Worm (Caenorhabditis elegans) whole organism, L4 larva: ENCODE data around the gene ifa-4.

Experiments used
- D1046.2 ChIP-seq: fragments of 200-800 bp; sonication (Bioruptor generic); IDR thresholded peaks from 2 replicates; pipeline ENCODE4 v1.3.6; 2022; ENCODE audit warnings: missing genetic modification characterization, missing compliant biosample characterization
- F10B5.3 ChIP-seq: sonication (generic microtip); optimal IDR thresholded peaks from 2 replicates; lab custom pipeline; 2016; ENCODE audit warnings: mild to moderate bottlenecking, missing genetic modification characterization, missing compliant biosample characterization
- F37D6.2 ChIP-seq: sonication (generic microtip); optimal IDR thresholded peaks from 2 replicates; lab custom pipeline; 2016; ENCODE audit warnings: mild to moderate bottlenecking, missing genetic modification characterization, missing compliant biosample characterization
- T20F7.1 ChIP-seq: fragments of 200-800 bp; sonication (Bioruptor generic); optimal IDR thresholded peaks from 2 replicates; lab custom pipeline; 2018; ENCODE audit warnings: mild to moderate bottlenecking, missing genetic modification characterization, missing compliant biosample characterization
- T26A8.4 ChIP-seq: fragments of 200-800 bp; sonication (Bioruptor generic); IDR thresholded peaks from 2 replicates; pipeline ENCODE4 v1.3.6; 2022; ENCODE audit warnings: missing genetic modification characterization, missing compliant biosample characterization
- Y48G9A.11 ChIP-seq: fragments of 200-800 bp; sonication (Bioruptor generic); IDR thresholded peaks from 2 replicates; pipeline ENCODE4 v1.3.6; 2022; ENCODE audit warnings: missing genetic modification reagents, missing genetic modification characterization, missing compliant biosample characterization
- Y75B8A.6 ChIP-seq: fragments of 200-800 bp; sonication (Bioruptor generic); IDR thresholded peaks from 2 replicates; pipeline ENCODE4 v1.3.6; 2022; ENCODE audit warnings: missing genetic modification reagents, missing genetic modification characterization, missing compliant biosample characterization
- ZK546.5 ChIP-seq, 2 experiments: sonication (generic microtip); optimal IDR thresholded peaks; 2 replicates each; lab custom pipeline; 2017; ENCODE audit warnings: missing biosample characterization in 2 of 2, missing genetic modification characterization in 2 of 2
- aha-1 ChIP-seq: fragments of 150-350 bp; peaks from one replicate; lab custom pipeline; 2014; ENCODE audit warnings: missing biosample characterization, missing genetic modification characterization
- ama-1 ChIP-seq: fragments of 150-350 bp; optimal IDR thresholded peaks from 2 replicates; lab custom pipeline; 2014; ENCODE audit warnings: inconsistent platforms, mixed read lengths
- arid-1 ChIP-seq: fragments of 200-800 bp; sonication (Bioruptor generic); conservative IDR thresholded peaks from 2 replicates; pipeline ENCODE4 v1.3.6; 2022; ENCODE audit warnings: missing genetic modification reagents, missing genetic modification characterization, missing compliant biosample characterization
- ceh-32 ChIP-seq: sonication (generic microtip); optimal IDR thresholded peaks from 2 replicates; lab custom pipeline; 2016; ENCODE audit warnings: mild to moderate bottlenecking, missing genetic modification characterization, missing compliant biosample characterization; ENCODE audit not compliant: poor library complexity
- ceh-44 ChIP-seq: fragments of 200-800 bp; sonication (Bioruptor generic); IDR thresholded peaks from 2 replicates; pipeline ENCODE4 v1.3.6; 2022; ENCODE audit warnings: missing genetic modification reagents, missing genetic modification characterization, missing compliant biosample characterization
- ceh-62 ChIP-seq: sonication (generic microtip); optimal IDR thresholded peaks from 2 replicates; lab custom pipeline; 2017; ENCODE audit warnings: missing biosample characterization, missing genetic modification characterization
- ctbp-1 ChIP-seq: fragments of 200-800 bp; sonication (Bioruptor generic); IDR thresholded peaks from 2 replicates; pipeline ENCODE4 v1.3.6; 2022; ENCODE audit warnings: missing genetic modification reagents, missing genetic modification characterization, missing compliant biosample characterization
- dmd-6 ChIP-seq: fragments of 200-800 bp; sonication (Bioruptor generic); IDR thresholded peaks from 2 replicates; pipeline ENCODE4 v1.3.6; 2022; ENCODE audit warnings: missing genetic modification reagents, missing genetic modification characterization, missing compliant biosample characterization
- dmd-8 ChIP-seq: fragments of 200-800 bp; sonication (Bioruptor generic); IDR thresholded peaks from 2 replicates; pipeline ENCODE4 v1.3.6; 2022; ENCODE audit warnings: missing genetic modification characterization, missing compliant biosample characterization
- egl-27 ChIP-seq: sonication (generic microtip); optimal IDR thresholded peaks from 3 replicates; lab custom pipeline; 2017; ENCODE audit warnings: missing biosample characterization, missing genetic modification reagents, missing genetic modification characterization
- fkh-10 ChIP-seq: fragments of 150-350 bp; optimal IDR thresholded peaks from 2 replicates; lab custom pipeline; 2014; ENCODE audit warnings: missing biosample characterization, missing genetic modification reagents, missing genetic modification characterization
- gei-8 ChIP-seq: fragments of 200-800 bp; sonication (Bioruptor generic); optimal IDR thresholded peaks from 2 replicates; lab custom pipeline; 2018; ENCODE audit warnings: mild to moderate bottlenecking, missing genetic modification characterization, missing compliant biosample characterization
- hmg-1.1 ChIP-seq: fragments of 200-800 bp; sonication (Bioruptor generic); IDR thresholded peaks from 2 replicates; pipeline ENCODE4 v1.3.6; 2022; ENCODE audit warnings: missing genetic modification reagents, missing genetic modification characterization, missing compliant biosample characterization
- lim-7 ChIP-seq: fragments of 200-800 bp; sonication (Bioruptor generic); IDR thresholded peaks from 2 replicates; pipeline ENCODE4 v1.3.6; 2022; ENCODE audit warnings: missing genetic modification characterization, missing compliant biosample characterization
- lin-29 ChIP-seq: fragments of 200-800 bp; sonication (Bioruptor generic); IDR thresholded peaks from 2 replicates; pipeline ENCODE4 v1.3.6; 2022; ENCODE audit warnings: missing genetic modification reagents, missing genetic modification characterization, missing compliant biosample characterization
- lin-38 ChIP-seq: fragments of 200-800 bp; sonication (Bioruptor generic); IDR thresholded peaks from 2 replicates; pipeline ENCODE4 v1.3.6; 2022; ENCODE audit warnings: missing genetic modification reagents, missing genetic modification characterization, missing compliant biosample characterization
- mep-1 ChIP-seq: fragments of 150-350 bp; sonication (generic microtip); optimal IDR thresholded peaks from 3 replicates; lab custom pipeline; 2014; ENCODE audit warnings: missing biosample characterization, missing genetic modification characterization
- mes-2 ChIP-seq: sonication (generic microtip); optimal IDR thresholded peaks from 2 replicates; lab custom pipeline; 2016; ENCODE audit warnings: missing genotype, mild to moderate bottlenecking, missing genetic modification characterization, missing compliant biosample characterization; ENCODE audit not compliant: poor library complexity, severe bottlenecking
- mxl-3 ChIP-seq: fragments of 200-800 bp; sonication (Bioruptor generic); optimal IDR thresholded peaks from 2 replicates; lab custom pipeline; 2018; ENCODE audit warnings: mild to moderate bottlenecking, missing genetic modification characterization, missing compliant biosample characterization
- nhr-42 ChIP-seq: fragments of 200-800 bp; sonication (Bioruptor generic); IDR thresholded peaks from 2 replicates; pipeline ENCODE4 v1.3.6; 2022; ENCODE audit warnings: missing genetic modification characterization, missing compliant biosample characterization
- nhr-6 ChIP-seq: fragments of 150-350 bp; optimal IDR thresholded peaks from 2 replicates; lab custom pipeline; 2014; ENCODE audit warnings: missing biosample characterization, missing genetic modification characterization
- nhr-76 ChIP-seq: fragments of 150-350 bp; optimal IDR thresholded peaks from 2 replicates; lab custom pipeline; 2014; ENCODE audit warnings: missing biosample characterization, missing genetic modification characterization
- pha-4 ChIP-seq, 2 experiments: fragments of 150-350 bp in 1 of 2; fragments of 200-800 bp in 1 of 2; sonication (Bioruptor generic) in 1 of 2; IDR thresholded peaks in 1 of 2; optimal IDR thresholded peaks in 1 of 2; 2 replicates each; pipeline versions ENCODE4 v1.3.6 to Lab custom; 2014 to 2022; ENCODE audit warnings: missing genetic modification characterization in 2 of 2, missing genetic modification reagents in 2 of 2, missing biosample characterization in 1 of 2, missing compliant biosample characterization in 1 of 2
- pqm-1 ChIP-seq: sonication (generic microtip); optimal IDR thresholded peaks from 2 replicates; lab custom pipeline; 2017; ENCODE audit warnings: missing biosample characterization, missing genetic modification characterization
- saeg-2 ChIP-seq: fragments of 200-800 bp; sonication (Bioruptor generic); IDR thresholded peaks from 2 replicates; pipeline ENCODE4 v1.3.6; 2022; ENCODE audit warnings: missing genetic modification reagents, missing genetic modification characterization, missing compliant biosample characterization
- sdz-12 ChIP-seq: fragments of 200-800 bp; sonication (Bioruptor generic); optimal IDR thresholded peaks from 2 replicates; lab custom pipeline; 2018; ENCODE audit warnings: mild to moderate bottlenecking, missing genetic modification characterization, missing compliant biosample characterization
- set-16 ChIP-seq: fragments of 200-800 bp; sonication (Bioruptor generic); IDR thresholded peaks from 2 replicates; pipeline ENCODE4 v1.3.6; 2022; ENCODE audit warnings: missing genetic modification reagents, missing genetic modification characterization, missing compliant biosample characterization
- snpc-1.2 ChIP-seq: fragments of 200-800 bp; sonication (Bioruptor generic); IDR thresholded peaks from 2 replicates; pipeline ENCODE4 v1.3.6; 2022; ENCODE audit warnings: missing genetic modification reagents, missing genetic modification characterization, missing compliant biosample characterization
- snpc-4 ChIP-seq: fragments of 150-350 bp; optimal IDR thresholded peaks from 2 replicates; lab custom pipeline; 2014; ENCODE audit warnings: missing biosample characterization, missing genetic modification characterization
- spr-3 ChIP-seq: fragments of 200-800 bp; sonication (Bioruptor generic); optimal IDR thresholded peaks from 2 replicates; lab custom pipeline; 2018; ENCODE audit warnings: mild to moderate bottlenecking, missing genetic modification characterization, missing compliant biosample characterization
- tag-97 ChIP-seq: fragments of 200-800 bp; sonication (Bioruptor generic); IDR thresholded peaks from 2 replicates; pipeline ENCODE4 v1.3.6; 2022; ENCODE audit warnings: missing genetic modification characterization, missing compliant biosample characterization
- unc-62 ChIP-seq, 3 experiments: fragments of 150-350 bp in 1 of 3; sonication (generic microtip); optimal IDR thresholded peaks in 2 of 3; peaks in 1 of 3; 1 replicate in 1 of 3; 2 replicates in 2 of 3; lab custom pipeline; 2014 to 2017; ENCODE audit warnings: missing biosample characterization in 3 of 3, missing genetic modification characterization in 3 of 3, missing genetic modification reagents in 3 of 3, missing genotype in 1 of 3
- vab-7 ChIP-seq: fragments of 200-800 bp; sonication (Bioruptor generic); IDR thresholded peaks from 2 replicates; pipeline ENCODE4 v1.3.6; 2022; ENCODE audit warnings: missing genetic modification reagents, missing genetic modification characterization, missing compliant biosample characterization
- zfp-3 ChIP-seq: fragments of 200-800 bp; sonication (Bioruptor generic); conservative IDR thresholded peaks from 2 replicates; pipeline ENCODE4 v1.3.6; 2022; ENCODE audit warnings: missing genetic modification reagents, missing genetic modification characterization, missing compliant biosample characterization
- zip-11 ChIP-seq: fragments of 200-800 bp; sonication (Bioruptor generic); IDR thresholded peaks from 2 replicates; pipeline ENCODE4 v1.3.6; 2022; ENCODE audit warnings: missing genetic modification characterization, missing compliant biosample characterization
- ztf-7 ChIP-seq: fragments of 150-350 bp; optimal IDR thresholded peaks from 2 replicates; lab custom pipeline; 2014; ENCODE audit warnings: missing biosample characterization, missing genetic modification characterization

ifa-4 gene

ce11 chrX:4938990-4939389 is 23.2 kb upstream of the ifa-4 start:
- TF ChIP-seq fkh-10 (peak; percentile 34), set-16 (GFP tag; lab: Robert Waterston, UW) (no peak), mxl-3 (GFP tag; lab: Kevin White, UChicago) (no peak)

DNA sequence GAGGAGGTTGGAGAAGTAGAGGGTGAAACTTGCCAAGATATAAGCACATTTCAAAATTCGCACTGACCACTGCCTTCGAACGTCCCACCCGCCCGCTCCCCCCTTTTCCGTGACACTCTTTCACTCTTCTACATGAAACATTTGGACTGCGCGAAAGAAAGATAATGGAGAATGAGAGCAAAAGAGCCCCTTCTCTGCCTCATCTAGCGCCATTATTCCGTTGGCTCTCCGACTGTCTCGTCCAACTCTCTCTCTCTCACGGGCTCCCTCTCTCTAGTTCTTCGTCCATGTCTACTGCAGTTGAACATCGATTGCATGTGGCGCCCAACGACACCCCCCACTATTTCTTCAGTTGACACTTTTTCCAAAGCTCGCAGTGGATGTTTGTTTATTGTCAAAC is 17.2 kb upstream of the ifa-4 start:
- TF ChIP-seq hmg-1.1 (GFP tag; lab: Robert Waterston, UW) (0 out of 2 replicates have a peak, but pooled peaks have one; percentile 44), vab-7 (no peak), dmd-8 (GFP tag; lab: Robert Waterston, UW) (no peak), T20F7.1 (GFP tag; lab: Kevin White, UChicago) (no peak), sdz-12 (no peak), snpc-1.2 (no peak), dmd-6 (no peak), ctbp-1 (GFP tag; lab: Robert Waterston, UW) (0 out of 2 replicates have a peak, but pooled peaks have one; percentile 46), gei-8 (no peak), mep-1 (tag; lab: Kevin White, UChicago) (peak; percentile 8), F10B5.3 (tag; lab: Kevin White, UChicago) (no peak)

- no peak for TF ChIP-seq nhr-76 (tag; lab: Kevin White, UChicago)
- no peak for TF ChIP-seq pqm-1
- TF ChIP-seq aha-1 (tag; lab: Kevin White, UChicago), result no peak
- TF ChIP-seq gei-8, result no peak
These were observed 16.2 kb upstream of the ifa-4 start for ce11 chrX:4932023-4932422.

DNA sequence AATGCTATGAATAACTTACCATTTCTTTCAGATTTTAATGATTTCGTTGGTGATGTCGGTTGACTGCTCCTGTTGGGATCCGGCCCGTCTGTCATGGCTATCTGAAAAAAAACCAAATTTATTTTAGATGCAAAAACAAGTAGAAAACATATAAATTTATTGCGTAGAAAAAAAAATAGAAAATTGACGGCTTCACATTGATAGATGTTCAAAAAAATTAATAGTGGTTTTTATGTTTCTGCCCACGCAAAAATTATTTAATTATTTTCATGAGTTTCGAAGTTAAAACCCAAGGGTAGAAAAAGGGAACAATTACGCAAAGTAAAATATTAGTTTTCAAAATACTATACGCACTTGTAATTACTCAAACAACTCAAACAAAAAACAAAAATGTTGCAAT is 13.9 kb upstream of the ifa-4 start, which contains the start of gene mct-4:
mct-4 (minus strand) TSS at position 101 of the 400 bp plus-strand sequence.
- no peak for TF ChIP-seq T20F7.1 (GFP tag; lab: Kevin White, UChicago)
- no peak for TF ChIP-seq ztf-7
- TF ChIP-seq arid-1 (GFP tag; lab: Robert Waterston, UW), result no peak
- no peak for TF ChIP-seq T26A8.4 (GFP tag; lab: Robert Waterston, UW)
- TF ChIP-seq lin-38 (GFP tag; lab: Robert Waterston, UW), result no peak
- TF ChIP-seq snpc-1.2, result no peak
- no peak for TF ChIP-seq zfp-3 (GFP tag; lab: Robert Waterston, UW)
- no peak for TF ChIP-seq pha-4 (GFP tag; IDR thresholded peaks at IDR 0.05; lab: Robert Waterston, UW)
- TF ChIP-seq pha-4 (tag; optimal IDR thresholded peaks at IDR 0.05; lab: Kevin White, UChicago), result no peak
- no peak for TF ChIP-seq ZK546.5 (tag; optimal IDR thresholded peaks at IDR 0.05; lab: Kevin White, UChicago)
- no peak for TF ChIP-seq mxl-3 (GFP tag; lab: Kevin White, UChicago)

DNA sequence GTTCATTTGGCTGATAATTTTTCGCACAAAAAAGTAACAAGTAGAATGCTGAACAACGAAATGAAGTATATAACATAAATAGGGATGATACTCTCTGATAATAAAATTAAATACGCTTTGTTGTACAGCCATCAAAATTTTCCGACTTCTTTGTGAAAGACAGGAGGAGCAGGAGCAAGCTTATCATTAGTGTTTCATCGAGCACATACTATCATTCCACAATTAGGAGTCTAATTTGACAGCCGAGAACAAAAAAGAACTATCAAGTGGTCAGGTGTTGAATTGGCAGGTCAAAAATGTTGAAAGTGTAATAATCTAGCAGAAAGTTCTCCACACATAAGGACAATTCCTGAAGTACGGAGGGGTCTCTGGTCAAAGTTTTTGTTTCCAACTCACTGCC is 12.3 kb upstream of the ifa-4 start:
- TF ChIP-seq lim-7 (GFP tag; lab: Robert Waterston, UW), result no peak
- TF ChIP-seq snpc-4 (tag; lab: Kevin White, UChicago), result no peak
- peak; percentile 61 for TF ChIP-seq dmd-6
- TF ChIP-seq egl-27, result no peak
- TF ChIP-seq mes-2 (tag; lab: Kevin White, UChicago), result no peak
- TF ChIP-seq ztf-7, result no peak
- no peak for TF ChIP-seq Y48G9A.11 (GFP tag; lab: Robert Waterston, UW)
- no peak for TF ChIP-seq mep-1 (tag; lab: Kevin White, UChicago)
- TF ChIP-seq D1046.2, result no peak
- TF ChIP-seq tag-97 (GFP tag; lab: Robert Waterston, UW), result no peak
- no peak for TF ChIP-seq spr-3 (GFP tag; lab: Kevin White, UChicago)
- TF ChIP-seq saeg-2 (GFP tag; lab: Robert Waterston, UW), result no peak
- no peak for TF ChIP-seq ama-1 (lab: Kevin White, UChicago)
- TF ChIP-seq ceh-32 (tag; lab: Kevin White, UChicago), result no peak
- no peak for TF ChIP-seq nhr-42 (GFP tag; lab: Robert Waterston, UW)
- no peak for TF ChIP-seq ceh-62
- no peak for TF ChIP-seq zip-11 (GFP tag; lab: Robert Waterston, UW)
- no peak for TF ChIP-seq set-16 (GFP tag; lab: Robert Waterston, UW)
- no peak for TF ChIP-seq Y75B8A.6 (GFP tag; lab: Robert Waterston, UW)
- no peak for TF ChIP-seq aha-1 (tag; lab: Kevin White, UChicago)
- TF ChIP-seq lin-29 (GFP tag; lab: Robert Waterston, UW), result no peak
- TF ChIP-seq F37D6.2 (tag; lab: Kevin White, UChicago), result no peak
- no peak for TF ChIP-seq unc-62 (GFP tag; optimal IDR thresholded peaks at IDR 0.05 in 1 of 2; lab: Kevin White, UChicago)
- no peak for TF ChIP-seq unc-62 (tag; optimal IDR thresholded peaks at IDR 0.05; lab: Kevin White, UChicago)
- no peak for TF ChIP-seq nhr-6 (tag; lab: Kevin White, UChicago)
- TF ChIP-seq ceh-44 (GFP tag; lab: Robert Waterston, UW), result no peak
